Fruit fly (Drosophila melanogaster) whole organism, adult: Measurements from ENCODE around the gene DNAlig4.

Experiments used
- CG1620 ChIP-seq: fragments of 200-800 bp; sonication (Bioruptor generic); optimal IDR thresholded peaks from 2 replicates; lab custom pipeline; 2016; ENCODE audit warnings: missing biosample characterization, missing genetic modification characterization
- ovo ChIP-seq: fragments of 200-800 bp; sonication (Bioruptor generic); optimal IDR thresholded peaks from 2 replicates; lab custom pipeline; 2016; ENCODE audit warnings: missing biosample characterization, missing genetic modification characterization
- toe ChIP-seq: fragments of 200-800 bp; sonication (Bioruptor generic); optimal IDR thresholded peaks from 2 replicates; lab custom pipeline; 2016; ENCODE audit warnings: missing biosample characterization, missing genetic modification characterization

DNA sequence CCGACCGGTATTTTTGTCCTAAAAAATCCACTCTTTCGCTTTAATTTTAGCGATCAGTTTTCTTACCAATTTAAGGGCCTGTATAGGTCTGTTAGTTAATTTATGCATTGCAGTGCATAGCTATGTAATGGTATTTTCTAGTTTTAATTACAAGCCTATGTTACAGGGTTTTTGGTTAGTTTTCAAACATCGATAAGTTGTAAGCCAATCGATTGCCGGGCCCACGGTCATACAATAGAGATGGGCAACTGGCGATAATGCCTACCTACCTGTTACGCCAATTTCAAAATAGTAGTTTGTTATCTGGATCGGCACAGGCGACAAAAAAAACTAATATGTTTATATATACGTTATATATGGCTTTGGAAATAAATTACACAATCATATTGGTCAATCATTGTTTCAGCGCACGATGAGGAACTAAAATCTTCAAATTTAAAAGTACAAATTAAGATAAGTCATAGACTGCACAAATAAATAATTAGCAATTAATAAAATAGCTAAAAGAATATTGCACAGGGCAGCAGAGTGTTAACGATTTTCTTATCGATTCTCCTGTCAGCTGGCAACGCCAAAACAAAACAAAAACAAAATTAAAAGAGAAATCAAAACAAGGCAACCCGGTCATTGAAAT, 51.1 kb downstream of the DNAlig4 start, which contains the start of the genes tth and Tango2:
- TF ChIP-seq CG1620 (GFP tag; lab: Kevin White, UChicago) (peak; percentile 95), toe (GFP tag; lab: Kevin White, UChicago) (peak; percentile 77), ovo (GFP tag; lab: Kevin White, UChicago) (peak; percentile 69)
